Fruit fly (Drosophila melanogaster) whole organism, embryonic: ENCODE data around the gene CG43638.

Source experiments
- Atf-2 ChIP-seq: fragments of 200-800 bp; sonication (Bioruptor generic); optimal IDR thresholded peaks from 2 replicates; lab custom pipeline; 2016; ENCODE audit warnings: missing biosample characterization, missing genetic modification characterization
- CG10209 ChIP-seq: fragments of 200-800 bp; sonication (Bioruptor generic); optimal IDR thresholded peaks from 3 replicates; lab custom pipeline; 2017; ENCODE audit warnings: missing biosample characterization, mild to moderate bottlenecking, missing genetic modification characterization, missing genetic modification reagents
- CG1024 ChIP-seq: fragments of 200-800 bp; sonication (Bioruptor generic); IDR thresholded peaks from 2 replicates; pipeline ENCODE4 v1.3.6; 2022; ENCODE audit warnings: missing biosample characterization, missing genetic modification characterization
- CG10321 ChIP-seq: fragments of 200-800 bp; sonication (Bioruptor generic); IDR thresholded peaks from 2 replicates; pipeline ENCODE4 v1.3.6; 2022; ENCODE audit warnings: missing biosample characterization, missing genetic modification characterization
- CG10462 ChIP-seq: fragments of 200-800 bp; sonication (Bioruptor generic); optimal IDR thresholded peaks from 2 replicates; lab custom pipeline; 2016; ENCODE audit warnings: missing biosample characterization, missing genetic modification characterization
- CG10654 ChIP-seq: fragments of 200-800 bp; sonication (Bioruptor generic); optimal IDR thresholded peaks from 2 replicates; lab custom pipeline; 2016; ENCODE audit warnings: missing biosample characterization, missing genetic modification characterization
- CG11247 ChIP-seq: fragments of 200-800 bp; sonication (Bioruptor generic); IDR thresholded peaks from 2 replicates; pipeline ENCODE4 v1.3.6; 2022; ENCODE audit warnings: missing biosample characterization, missing genetic modification characterization
- CG13287 ChIP-seq: fragments of 200-800 bp; sonication (Bioruptor generic); IDR thresholded peaks from 2 replicates; pipeline ENCODE4 v1.3.6; 2022; ENCODE audit warnings: missing biosample characterization, missing genetic modification characterization; ENCODE audit not compliant: partially characterized antibody
- CG13894 ChIP-seq: fragments of 200-800 bp; sonication (Bioruptor generic); optimal IDR thresholded peaks from 3 replicates; lab custom pipeline; 2018; ENCODE audit warnings: missing biosample characterization, mild to moderate bottlenecking, missing genetic modification characterization, moderate library complexity
- CG14860 ChIP-seq: fragments of 200-800 bp; sonication (Bioruptor generic); IDR thresholded peaks from 3 replicates; pipeline ENCODE4 v1.3.6; 2022; ENCODE audit warnings: missing biosample characterization, missing genetic modification characterization; ENCODE audit not compliant: partially characterized antibody
- CG2199 ChIP-seq: fragments of 200-800 bp; sonication (Bioruptor generic); IDR thresholded peaks from 3 replicates; pipeline ENCODE4 v1.3.6; 2022; ENCODE audit warnings: missing biosample characterization, missing genetic modification characterization
- CG3995 ChIP-seq: fragments of 200-800 bp; sonication (Bioruptor generic); optimal IDR thresholded peaks from 3 replicates; lab custom pipeline; 2016; ENCODE audit warnings: missing biosample characterization, missing genetic modification characterization
- CG6272 ChIP-seq: fragments of 200-800 bp; sonication (Bioruptor generic); IDR thresholded peaks from 2 replicates; pipeline ENCODE4 v1.3.6; 2022; ENCODE audit warnings: missing biosample characterization, missing genetic modification characterization
- CG7963 ChIP-seq: fragments of 200-800 bp; sonication (Bioruptor generic); IDR thresholded peaks from 3 replicates; pipeline ENCODE4 v1.3.6; 2022; ENCODE audit warnings: missing biosample characterization, missing genetic modification characterization; ENCODE audit not compliant: partially characterized antibody
- CG8089 ChIP-seq: fragments of 200-800 bp; sonication (Bioruptor generic); optimal IDR thresholded peaks from 3 replicates; lab custom pipeline; 2016; ENCODE audit warnings: missing biosample characterization, missing genetic modification characterization
- CG8290 ChIP-seq, 3 experiments: fragments of 200-800 bp; sonication (Bioruptor generic); optimal IDR thresholded peaks; 2 replicates each; lab custom pipeline; 2016 to 2019; ENCODE audit warnings: missing biosample characterization in 3 of 3, missing genetic modification characterization in 3 of 3, mild to moderate bottlenecking in 2 of 3, moderate library complexity in 1 of 3
- CG8924 ChIP-seq: fragments of 200-800 bp; optimal IDR thresholded peaks from 3 replicates; lab custom pipeline; 2019; ENCODE audit warnings: missing biosample characterization, mild to moderate bottlenecking, missing genetic modification characterization, moderate library complexity
- CG9797 ChIP-seq: fragments of 200-800 bp; sonication (Bioruptor generic); optimal IDR thresholded peaks from 3 replicates; lab custom pipeline; 2018; ENCODE audit warnings: missing biosample characterization, mild to moderate bottlenecking, missing genetic modification characterization
- Doc2 ChIP-seq: fragments of 200-800 bp; sonication (Bioruptor generic); IDR thresholded peaks from 2 replicates; pipeline ENCODE4 v1.3.6; 2022; ENCODE audit warnings: missing biosample characterization, missing genetic modification characterization
- H2.0 ChIP-seq: fragments of 200-800 bp; sonication (Bioruptor generic); IDR thresholded peaks from 2 replicates; pipeline ENCODE4 v1.3.6; 2022; ENCODE audit warnings: missing biosample characterization, missing genetic modification characterization
- Hr78 ChIP-seq, 2 experiments: fragments of 200-800 bp in 1 of 2; fragments of >200 bp in 1 of 2; sonication (Bioruptor generic) in 1 of 2; optimal IDR thresholded peaks; 2 replicates each; lab custom pipeline; 2017 to 2019; ENCODE audit warnings: missing biosample characterization in 2 of 2, missing genetic modification characterization in 2 of 2, mild to moderate bottlenecking in 1 of 2, moderate library complexity in 1 of 2
- MTF-1 ChIP-seq: fragments of 200-800 bp; sonication (Bioruptor generic); optimal IDR thresholded peaks from 2 replicates; lab custom pipeline; 2018; ENCODE audit warnings: missing biosample characterization, mild to moderate bottlenecking, missing genetic modification characterization, borderline replicate concordance
- NC2α ChIP-seq: fragments of 200-800 bp; sonication (Bioruptor generic); optimal IDR thresholded peaks from 2 replicates; lab custom pipeline; 2016; ENCODE audit warnings: missing biosample characterization, missing genetic modification characterization
- Neu2 ChIP-seq: fragments of 200-800 bp; sonication (Bioruptor generic); optimal IDR thresholded peaks from 3 replicates; lab custom pipeline; 2016; ENCODE audit warnings: missing biosample characterization, missing genetic modification characterization, borderline replicate concordance
- Optix ChIP-seq: fragments of 200-800 bp; sonication (Bioruptor generic); IDR thresholded peaks from 3 replicates; pipeline ENCODE4 v1.3.6; 2022; ENCODE audit warnings: missing biosample characterization, missing genetic modification characterization
- Poxn ChIP-seq: fragments of 200-800 bp; sonication (Bioruptor generic); IDR thresholded peaks from 2 replicates; pipeline ENCODE4 v1.3.6; 2022; ENCODE audit warnings: missing biosample characterization, missing genetic modification characterization
- Six4 ChIP-seq: fragments of 200-800 bp; sonication (Bioruptor generic); optimal IDR thresholded peaks from 2 replicates; lab custom pipeline; 2016; ENCODE audit warnings: missing biosample characterization, missing genetic modification characterization
- Tbp ChIP-seq: fragments of >200 bp; optimal IDR thresholded peaks from 2 replicates; lab custom pipeline; 2018; ENCODE audit warnings: missing biosample characterization, missing genetic modification characterization
- Xbp1 ChIP-seq: fragments of 200-800 bp; sonication (Bioruptor generic); optimal IDR thresholded peaks from 3 replicates; lab custom pipeline; 2016; ENCODE audit warnings: missing biosample characterization, mild to moderate bottlenecking, missing genetic modification characterization
- YL-1 ChIP-seq: fragments of 200-800 bp; sonication (Bioruptor generic); optimal IDR thresholded peaks from 3 replicates; lab custom pipeline; 2017; ENCODE audit warnings: missing biosample characterization, mild to moderate bottlenecking, missing genetic modification characterization
- ato ChIP-seq: fragments of 200-800 bp; sonication (Bioruptor generic); IDR thresholded peaks from 2 replicates; pipeline ENCODE4 v1.3.6; 2022; ENCODE audit warnings: missing biosample characterization, missing genetic modification characterization; ENCODE audit not compliant: partially characterized antibody
- bcd ChIP-seq: fragments of 200-800 bp; sonication (Bioruptor generic); optimal IDR thresholded peaks from 2 replicates; lab custom pipeline; 2017; ENCODE audit warnings: missing biosample characterization, mild to moderate bottlenecking, missing genetic modification characterization
- cad ChIP-seq: fragments of >200 bp; optimal IDR thresholded peaks from 2 replicates; lab custom pipeline; 2017; ENCODE audit warnings: missing biosample characterization, missing genetic modification characterization
- cato ChIP-seq: fragments of 200-800 bp; sonication (Bioruptor generic); optimal IDR thresholded peaks from 2 replicates; lab custom pipeline; 2016; ENCODE audit warnings: missing biosample characterization, missing genetic modification characterization, borderline replicate concordance
- caup ChIP-seq: fragments of 200-800 bp; sonication (Bioruptor generic); optimal IDR thresholded peaks from 3 replicates; lab custom pipeline; 2017; ENCODE audit warnings: missing biosample characterization, mild to moderate bottlenecking, missing genetic modification characterization, moderate library complexity; ENCODE audit not compliant: severe bottlenecking
- chif ChIP-seq, 2 experiments: fragments of 200-800 bp; sonication (Bioruptor generic); optimal IDR thresholded peaks; 3 replicates each; lab custom pipeline; 2016; ENCODE audit warnings: missing biosample characterization in 2 of 2, missing genetic modification characterization in 2 of 2
- grau ChIP-seq: fragments of 200-800 bp; optimal IDR thresholded peaks from 3 replicates; lab custom pipeline; 2019; ENCODE audit warnings: missing biosample characterization, mild to moderate bottlenecking, missing genetic modification characterization, moderate library complexity
- mld ChIP-seq: fragments of 200-800 bp; sonication (Bioruptor generic); IDR thresholded peaks from 3 replicates; pipeline ENCODE4 v1.3.6; 2022; ENCODE audit warnings: missing biosample characterization, missing genetic modification characterization; ENCODE audit not compliant: partially characterized antibody
- p53 ChIP-seq: fragments of 200-800 bp; sonication (Bioruptor generic); optimal IDR thresholded peaks from 2 replicates; lab custom pipeline; 2016; ENCODE audit warnings: missing biosample characterization, missing genetic modification characterization
- pum ChIP-seq: fragments of 200-800 bp; sonication (Bioruptor generic); optimal IDR thresholded peaks from 2 replicates; lab custom pipeline; 2016; ENCODE audit warnings: missing biosample characterization, missing genetic modification characterization
- repo ChIP-seq: fragments of 200-800 bp; sonication (Bioruptor generic); optimal IDR thresholded peaks from 2 replicates; lab custom pipeline; 2016; ENCODE audit warnings: missing biosample characterization, missing genetic modification characterization
- sd ChIP-seq: fragments of 200-800 bp; sonication (Bioruptor generic); optimal IDR thresholded peaks from 3 replicates; lab custom pipeline; 2018; ENCODE audit warnings: missing biosample characterization, mild to moderate bottlenecking, missing genetic modification characterization, moderate library complexity
- ttk ChIP-seq: fragments of 200-800 bp; sonication (Bioruptor generic); IDR thresholded peaks from 2 replicates; pipeline ENCODE4 v2.1.2; 2022; ENCODE audit warnings: missing biosample characterization, missing genetic modification characterization
- unc-4 ChIP-seq: fragments of 200-800 bp; sonication (Bioruptor generic); IDR thresholded peaks from 2 replicates; pipeline ENCODE4 v1.3.6; 2022; ENCODE audit warnings: missing biosample characterization, missing genetic modification characterization; ENCODE audit not compliant: partially characterized antibody
- vfl ChIP-seq: fragments of 200-800 bp; sonication (Bioruptor generic); optimal IDR thresholded peaks from 2 replicates; lab custom pipeline; 2016; ENCODE audit warnings: missing biosample characterization, missing genetic modification characterization
- vnd ChIP-seq: fragments of 200-800 bp; sonication (Bioruptor generic); IDR thresholded peaks from 3 replicates; pipeline ENCODE4 v1.3.6; 2022; ENCODE audit warnings: missing biosample characterization, missing genetic modification characterization; ENCODE audit not compliant: partially characterized antibody
- wdn ChIP-seq: fragments of 200-800 bp; sonication (Bioruptor generic); IDR thresholded peaks from 2 replicates; pipeline ENCODE4 v1.3.6; 2022; ENCODE audit warnings: missing biosample characterization, missing genetic modification characterization
- zen ChIP-seq: fragments of 200-800 bp; sonication (Bioruptor generic); optimal IDR thresholded peaks from 3 replicates; lab custom pipeline; 2018; ENCODE audit warnings: missing biosample characterization, mild to moderate bottlenecking, missing genetic modification characterization, moderate library complexity

CG43638 gene

DNA sequence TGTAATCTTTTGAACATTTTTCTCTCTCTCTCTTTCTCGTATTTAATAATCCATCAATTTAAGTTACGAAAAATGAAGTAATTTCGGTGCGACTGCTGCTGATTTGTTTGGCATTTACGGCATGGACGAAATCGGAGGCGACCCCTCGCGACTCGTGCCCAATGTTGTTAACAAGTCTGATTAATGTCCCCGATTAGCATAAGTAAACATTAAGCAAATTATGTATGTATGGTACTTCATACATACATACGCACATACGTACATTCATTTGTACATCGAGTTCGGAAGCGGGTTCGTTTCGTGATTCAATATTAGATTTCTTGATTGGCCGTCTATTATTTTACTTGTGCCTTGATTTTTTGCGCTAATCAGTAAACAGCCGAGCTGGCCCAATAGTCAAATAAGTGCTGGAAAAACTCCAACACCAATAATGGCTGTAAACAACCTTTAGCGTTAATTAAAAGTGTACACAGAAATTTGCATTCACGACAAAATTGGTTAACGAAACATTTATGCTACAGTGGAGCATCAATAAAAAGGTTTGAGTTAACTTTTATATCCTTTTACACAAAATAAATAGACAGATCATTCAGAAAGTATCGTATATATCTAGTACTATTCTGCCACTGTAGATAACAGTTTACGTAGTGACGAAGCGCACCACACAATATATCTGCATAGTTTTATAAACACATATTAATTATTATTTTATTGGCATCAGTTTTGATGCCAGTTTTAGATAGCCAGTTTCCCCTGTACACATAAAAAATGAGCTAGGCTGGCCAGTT lies 46.7 kb downstream of the CG43638 start (continued):
- TF ChIP-seq Tbp (GFP tag; lab: Kevin White, UChicago), result no peak
- TF ChIP-seq sd (tag; lab: Kevin White, UChicago), result peak; percentile 20
- TF ChIP-seq CG10654 (GFP tag; lab: Kevin White, UChicago), result peak; percentile 35
- TF ChIP-seq cad (GFP tag; lab: Kevin White, UChicago), result no peak
- no peak for TF ChIP-seq CG10321
- peak; percentile 25; the same call in 1 of the 2 replicates for TF ChIP-seq CG6272
- peak; percentile 66 for TF ChIP-seq Xbp1 (GFP tag; lab: Kevin White, UChicago)
- no peak; the same call in 1 of the 2 replicates for TF ChIP-seq Poxn (GFP tag; lab: Robert Waterston, UW)
- no peak for TF ChIP-seq Six4
- TF ChIP-seq Optix, result no peak
- TF ChIP-seq CG8924 (tag; lab: Kevin White, UChicago), result peak; percentile 57
- no peak for TF ChIP-seq p53 (GFP tag; lab: Kevin White, UChicago)
- TF ChIP-seq zen (tag; lab: Kevin White, UChicago), result no peak
- TF ChIP-seq Hr78 (GFP tag; optimal IDR thresholded peaks at IDR 0.05; lab: Kevin White, UChicago), result no peak
- TF ChIP-seq CG13894 (tag; lab: Kevin White, UChicago), result peak; percentile 38
- TF ChIP-seq YL-1 (GFP tag; lab: Kevin White, UChicago), result no peak
- TF ChIP-seq chif (GFP tag; optimal IDR thresholded peaks at IDR 0.05; lab: Kevin White, UChicago), result peak in 1 of 2 experiments; percentile 24
- TF ChIP-seq bcd (GFP tag; lab: Kevin White, UChicago), result peak; percentile 50
- TF ChIP-seq CG13287, result no peak
- TF ChIP-seq unc-4 (GFP tag; lab: Robert Waterston, UW), result no peak
- peak; percentile 59 for TF ChIP-seq CG10209 (GFP tag; lab: Kevin White, UChicago)
- no peak for TF ChIP-seq mld (GFP tag; lab: Robert Waterston, UW)
- no peak for TF ChIP-seq CG10462 (GFP tag; lab: Kevin White, UChicago)
- no peak for TF ChIP-seq vfl (GFP tag; lab: Kevin White, UChicago)
- TF ChIP-seq Doc2, result no peak
- no peak for TF ChIP-seq CG1024 (GFP tag; lab: Robert Waterston, UW)
- TF ChIP-seq CG9797 (GFP tag; lab: Kevin White, UChicago), result no peak
- TF ChIP-seq NC2α, result no peak
- peak; percentile 23; the same call in 1 of the 2 replicates for TF ChIP-seq wdn (GFP tag; lab: Robert Waterston, UW)
- TF ChIP-seq vnd (GFP tag; lab: Robert Waterston, UW), result no peak
- peak; percentile 50; the same call in 1 of the 2 replicates for TF ChIP-seq ttk (GFP tag; lab: Robert Waterston, UW)
- TF ChIP-seq CG8290 (GFP tag; optimal IDR thresholded peaks at IDR 0.05; lab: Kevin White, UChicago), result no peak
- TF ChIP-seq CG8290 (tag; optimal IDR thresholded peaks at IDR 0.05; lab: Kevin White, UChicago), result peak in 1 of 2 experiments; percentile 36
- TF ChIP-seq CG8089, result no peak
- no peak; the same call in 1 of the 2 replicates for TF ChIP-seq CG11247
- TF ChIP-seq Atf-2, result no peak
- no peak for TF ChIP-seq Neu2
- peak; percentile 31 for TF ChIP-seq caup
- TF ChIP-seq CG14860 (GFP tag; lab: Robert Waterston, UW), result no peak
- TF ChIP-seq grau, result peak; percentile 94
- TF ChIP-seq CG2199, result 0 out of 3 replicates have a peak, but pooled peaks have one; percentile 36
- peak; percentile 44; the same call in 1 of the 2 replicates for TF ChIP-seq H2.0
- no peak for TF ChIP-seq CG7963 (GFP tag; lab: Robert Waterston, UW)
- TF ChIP-seq CG3995 (GFP tag; lab: Kevin White, UChicago), result no peak
- no peak for TF ChIP-seq ato (GFP tag; lab: Robert Waterston, UW)
- TF ChIP-seq MTF-1, result no peak
- TF ChIP-seq repo (GFP tag; lab: Kevin White, UChicago), result no peak
- no peak for TF ChIP-seq pum
- TF ChIP-seq cato, result peak; percentile 5
